Fruit fly (Drosophila melanogaster): ENCODE measurements around the gene Nnf1b.
A peak's percentile ranks its signal among the peaks of the same experiment; 100 is the strongest.

The Nnf1b gene

dm6 chr2L:856001-856400, 45.6 kb downstream of the Nnf1b start (continued):
- TF ChIP-seq ash1 (GFP tag; optimal IDR thresholded peaks at IDR 0.05) (no peak), CG14965 (GFP tag; optimal IDR thresholded peaks at IDR 0.05; ENCODE audit: borderline replicate concordance) (no peak), CG14014 (GFP tag; IDR thresholded peaks at IDR 0.05) (0 out of 2 replicates have a peak, but pooled peaks have one; percentile 19), pros (GFP tag; optimal IDR thresholded peaks at IDR 0.05) (no peak)

dm6 chr2L:856690-857488, 46.5 kb downstream of the Nnf1b start:
- TF ChIP-seq shn (GFP tag; optimal IDR thresholded peaks at IDR 0.05): peak; percentile 47
- TF ChIP-seq Aef1 (GFP tag; IDR thresholded peaks at IDR 0.05): peak; percentile 66
- peak; percentile 42; the same call in 1 of the 3 replicates for TF ChIP-seq CG7357 (GFP tag; IDR thresholded peaks at IDR 0.05)
- peak; percentile 36; the same call in 1 of the 2 replicates for TF ChIP-seq Lim3 (GFP tag; IDR thresholded peaks at IDR 0.05)
- peak; percentile 55 for TF ChIP-seq pb (GFP tag; optimal IDR thresholded peaks at IDR 0.05)
- no peak for TF ChIP-seq bigmax (GFP tag; optimal IDR thresholded peaks at IDR 0.05)
- TF ChIP-seq Sox100B (GFP tag; optimal IDR thresholded peaks at IDR 0.05): peak; percentile 72
- TF ChIP-seq bsh (GFP tag; optimal IDR thresholded peaks at IDR 0.05): peak in 1 of 2 experiments; percentile 87
- peak; percentile 22 for TF ChIP-seq fu2 (GFP tag; optimal IDR thresholded peaks at IDR 0.05)
- peak; percentile 71 for TF ChIP-seq CG1024 (GFP tag; IDR thresholded peaks at IDR 0.05)
- TF ChIP-seq CG11398 (GFP tag; optimal IDR thresholded peaks at IDR 0.05): peak; percentile 49
- TF ChIP-seq CG4617 (GFP tag; optimal IDR thresholded peaks at IDR 0.05; ENCODE audit: borderline replicate concordance): peak; percentile 31
- no peak for TF ChIP-seq CG2116 (GFP tag; optimal IDR thresholded peaks at IDR 0.05)
- peak; percentile 41; the same call in 1 of the 2 replicates for TF ChIP-seq E2f2 (GFP tag; IDR thresholded peaks at IDR 0.05)
- no peak for TF ChIP-seq nerfin-2 (GFP tag; IDR thresholded peaks at IDR 0.05; ENCODE audit: partially characterized antibody)
- TF ChIP-seq CG6272 (GFP tag; IDR thresholded peaks at IDR 0.05): peak; percentile 78
- TF ChIP-seq fd102C (GFP tag; optimal IDR thresholded peaks at IDR 0.05): no peak
- peak; percentile 88 for TF ChIP-seq dmrt99B (tag; optimal IDR thresholded peaks at IDR 0.05)
- peak; percentile 65 for TF ChIP-seq CG32532 (GFP tag; IDR thresholded peaks at IDR 0.05)
- peak; percentile 37 for TF ChIP-seq CG17802 (tag; optimal IDR thresholded peaks at IDR 0.05)
- no peak for TF ChIP-seq h (optimal IDR thresholded peaks at IDR 0.05)
- TF ChIP-seq stwl (tag; optimal IDR thresholded peaks at IDR 0.05): no peak
- TF ChIP-seq pan (optimal IDR thresholded peaks at IDR 0.05): no peak
- TF ChIP-seq pan (GFP tag; optimal IDR thresholded peaks at IDR 0.05 in 1 of 2, IDR thresholded peaks at IDR 0.05 in 1 of 2): peak in 1 of 2 experiments; percentile 84
- TF ChIP-seq cg (GFP tag; optimal IDR thresholded peaks at IDR 0.05): no peak
- TF ChIP-seq CkIIα-i1 (GFP tag; IDR thresholded peaks at IDR 0.05): no peak
- TF ChIP-seq CG13287 (GFP tag; IDR thresholded peaks at IDR 0.05; ENCODE audit: partially characterized antibody): no peak
- TF ChIP-seq knrl (GFP tag; IDR thresholded peaks at IDR 0.05; ENCODE audit: partially characterized antibody): no peak
- TF ChIP-seq CG10959 (GFP tag; IDR thresholded peaks at IDR 0.05): peak; percentile 71
- peak; percentile 78 for TF ChIP-seq gcm (GFP tag; optimal IDR thresholded peaks at IDR 0.05)
- peak; percentile 46 for TF ChIP-seq exex (tag; optimal IDR thresholded peaks at IDR 0.05)
- no peak for TF ChIP-seq TFAM (GFP tag; optimal IDR thresholded peaks at IDR 0.05)
- TF ChIP-seq Oaz (GFP tag; IDR thresholded peaks at IDR 0.05): no peak
- TF ChIP-seq CG2712 (tag; optimal IDR thresholded peaks at IDR 0.05): peak; percentile 87
- TF ChIP-seq CG16779 (GFP tag; IDR thresholded peaks at IDR 0.05): 0 out of 2 replicates have a peak, but pooled peaks have one; percentile 47
- TF ChIP-seq emc (GFP tag; optimal IDR thresholded peaks at IDR 0.05): peak; percentile 29
- no peak for TF ChIP-seq CG8290 (GFP tag; optimal IDR thresholded peaks at IDR 0.05)
- peak in 1 of 2 experiments; percentile 89 for TF ChIP-seq CG8290 (tag; optimal IDR thresholded peaks at IDR 0.05)
- TF ChIP-seq ttk (GFP tag; IDR thresholded peaks at IDR 0.05): peak; percentile 87
- TF ChIP-seq CG13775 (GFP tag; optimal IDR thresholded peaks at IDR 0.05): peak; percentile 51
- TF ChIP-seq stc (GFP tag; IDR thresholded peaks at IDR 0.05): peak; percentile 89
- TF ChIP-seq CG10431 (GFP tag; optimal IDR thresholded peaks at IDR 0.05): no peak
- TF ChIP-seq so (GFP tag; IDR thresholded peaks at IDR 0.05): peak; percentile 83
- TF ChIP-seq tap (tag; optimal IDR thresholded peaks at IDR 0.05): peak; percentile 71

All from whole organism, embryonic.